Fruit fly (Drosophila melanogaster) whole organism: Measurements from ENCODE around the gene Prosalpha6.

Experiments used
- pan ChIP-seq: fragments of >200 bp; optimal IDR thresholded peaks from 2 replicates; lab custom pipeline; 2017
- usp ChIP-seq: fragments of >200 bp; optimal IDR thresholded peaks from 2 replicates; lab custom pipeline; 2017; ENCODE audit warnings: missing biosample characterization, missing genetic modification characterization, mixed read lengths

dm6 chr2L:10191396-10191795 is 29.8 kb upstream of the Prosalpha6 start, which contains the start of gene Fum4:
- TF ChIP-seq usp (GFP tag; lab: Kevin White, UChicago) (no peak), pan (no peak)
